Fruit fly (Drosophila melanogaster): Measurements from ENCODE around the gene Mical.

The Mical gene

dm6 chr3R:10082549-10083075 lies 39.9 kb upstream of the Mical start (continued):
- TF ChIP-seq foxo (GFP tag; optimal IDR thresholded peaks at IDR 0.05) (peak; percentile 38 to 94), rgr (GFP tag; optimal IDR thresholded peaks at IDR 0.05) (peak; percentile 90), Sp1 (GFP tag; optimal IDR thresholded peaks at IDR 0.05) (peak; percentile 90), tai (GFP tag; optimal IDR thresholded peaks at IDR 0.05) (peak; percentile 73)

DNA sequence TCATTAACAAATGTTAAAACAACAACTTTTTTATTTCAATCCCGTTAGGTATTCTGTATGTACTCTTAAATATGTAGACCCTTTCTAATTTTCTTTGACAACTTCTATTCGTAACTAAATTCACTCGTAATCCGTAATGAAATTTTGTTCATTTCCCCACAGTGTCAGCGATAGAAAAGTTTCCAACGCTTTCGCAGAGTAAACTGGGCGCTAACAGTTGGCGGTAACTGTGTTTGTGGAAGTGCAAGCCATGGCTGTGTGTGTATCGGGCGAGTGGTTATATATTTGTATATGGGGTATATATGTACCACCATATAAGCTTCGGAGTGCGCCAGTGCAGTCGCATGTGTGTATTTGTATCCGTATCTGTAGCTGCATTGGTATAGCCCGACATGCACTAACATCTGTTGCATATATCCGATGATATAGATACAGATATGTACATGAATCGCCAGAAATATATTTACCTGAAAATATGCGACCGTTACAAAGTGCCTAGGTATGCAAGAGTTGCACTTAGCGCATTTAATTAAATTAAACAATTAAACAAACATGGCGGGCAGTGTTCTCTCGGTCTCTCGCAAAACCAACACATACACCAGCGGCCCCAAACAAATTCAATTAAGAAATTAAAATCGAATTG lies 38.9 kb upstream of the Mical start:
- no peak for TF ChIP-seq GATAd (GFP tag; optimal IDR thresholded peaks at IDR 0.05)
- no peak for TF ChIP-seq Dfd (GFP tag; optimal IDR thresholded peaks at IDR 0.05)
- TF ChIP-seq Hr83 (GFP tag; optimal IDR thresholded peaks at IDR 0.05; ENCODE audit: poor library complexity, severe bottlenecking) = no peak
- no peak for TF ChIP-seq Sp1 (GFP tag; optimal IDR thresholded peaks at IDR 0.05)
- no peak for TF ChIP-seq sv (GFP tag; optimal IDR thresholded peaks at IDR 0.05)
- TF ChIP-seq Jra (GFP tag; optimal IDR thresholded peaks at IDR 0.05) = no peak
- no peak for TF ChIP-seq br (GFP tag; optimal IDR thresholded peaks at IDR 0.05)
- TF ChIP-seq brk (GFP tag; optimal IDR thresholded peaks at IDR 0.05) = no peak
- TF ChIP-seq foxo (GFP tag; optimal IDR thresholded peaks at IDR 0.05) = peak in 1 of 2 experiments; percentile 28
- peak; percentile 32 for TF ChIP-seq HLH106 (tag; optimal IDR thresholded peaks at IDR 0.05)
- TF ChIP-seq N (GFP tag; optimal IDR thresholded peaks at IDR 0.05) = no peak
- no peak for TF ChIP-seq jim (GFP tag; optimal IDR thresholded peaks at IDR 0.05)
- TF ChIP-seq Mio (GFP tag; optimal IDR thresholded peaks at IDR 0.05) = no peak
- no peak for TF ChIP-seq CG9705 (GFP tag; optimal IDR thresholded peaks at IDR 0.05)
- TF ChIP-seq sage (GFP tag; optimal IDR thresholded peaks at IDR 0.05) = no peak
- TF ChIP-seq psq (GFP tag; optimal IDR thresholded peaks at IDR 0.05) = no peak
- TF ChIP-seq Hnf4 (GFP tag; optimal IDR thresholded peaks at IDR 0.05) = peak; percentile 42
- no peak for TF ChIP-seq Myc (optimal IDR thresholded peaks at IDR 0.05)
- TF ChIP-seq woc (GFP tag; optimal IDR thresholded peaks at IDR 0.05) = peak; percentile 78
- TF ChIP-seq CrebA (GFP tag; optimal IDR thresholded peaks at IDR 0.05; ENCODE audit: borderline replicate concordance) = no peak
- no peak for TF ChIP-seq fru (GFP tag; optimal IDR thresholded peaks at IDR 0.05)
- no peak for TF ChIP-seq Abd-B (GFP tag; optimal IDR thresholded peaks at IDR 0.05)
- no peak for TF ChIP-seq dmrt93B (GFP tag; optimal IDR thresholded peaks at IDR 0.05)
- no peak for TF ChIP-seq usp (GFP tag; optimal IDR thresholded peaks at IDR 0.05)
- no peak for TF ChIP-seq dsf (GFP tag; optimal IDR thresholded peaks at IDR 0.05; ENCODE audit: borderline replicate concordance)
- no peak for TF ChIP-seq lola (GFP tag; optimal IDR thresholded peaks at IDR 0.05)
- peak; percentile 25 for TF ChIP-seq Dif (GFP tag; optimal IDR thresholded peaks at IDR 0.05; ENCODE audit: partially characterized antibody)
- TF ChIP-seq CG32264 (GFP tag; optimal IDR thresholded peaks at IDR 0.05) = no peak
- TF ChIP-seq Rel (GFP tag; optimal IDR thresholded peaks at IDR 0.05) = no peak
- TF ChIP-seq Rel (tag; optimal IDR thresholded peaks at IDR 0.05) = no peak
- no peak for TF ChIP-seq Vsx2 (GFP tag; optimal IDR thresholded peaks at IDR 0.05; ENCODE audit: partially characterized antibody)
- no peak for TF ChIP-seq OdsH (GFP tag; optimal IDR thresholded peaks at IDR 0.05)
- TF ChIP-seq rgr (GFP tag; optimal IDR thresholded peaks at IDR 0.05) = peak; percentile 22
- TF ChIP-seq tai (GFP tag; optimal IDR thresholded peaks at IDR 0.05) = no peak
- TF ChIP-seq pan (optimal IDR thresholded peaks at IDR 0.05) = no peak
- TF ChIP-seq ey (GFP tag; optimal IDR thresholded peaks at IDR 0.05) = peak; percentile 34
- no peak for TF ChIP-seq dl (GFP tag; optimal IDR thresholded peaks at IDR 0.05; ENCODE audit: insufficient read depth in 1 of 2, partially characterized antibody in 2 of 2)
- peak; percentile 44 for TF ChIP-seq h (GFP tag; optimal IDR thresholded peaks at IDR 0.05)
- TF ChIP-seq Hr78 (GFP tag; optimal IDR thresholded peaks at IDR 0.05) = no peak

DNA sequence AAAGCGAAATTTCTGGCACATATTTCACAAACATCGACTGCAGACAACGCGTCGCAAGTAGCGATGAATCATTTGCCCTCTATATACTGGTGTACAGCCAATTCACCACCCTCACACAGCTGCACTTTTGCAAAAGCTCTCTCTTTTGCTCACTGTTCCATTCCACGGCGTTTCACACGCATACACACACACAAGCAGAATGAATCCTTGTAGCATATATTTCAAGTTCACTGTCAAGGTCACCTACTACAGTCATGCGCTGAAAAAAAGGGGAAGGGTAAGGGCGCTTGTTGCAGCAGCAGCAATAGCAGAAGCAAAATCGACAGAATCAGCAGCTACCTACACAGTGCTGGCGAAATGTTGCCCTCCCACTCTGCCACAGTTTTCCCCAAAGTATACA lies 38.0 kb upstream of the Mical start:
- TF ChIP-seq CrebA (GFP tag; optimal IDR thresholded peaks at IDR 0.05; ENCODE audit: borderline replicate concordance) (no peak), br (GFP tag; optimal IDR thresholded peaks at IDR 0.05) (no peak), Jra (GFP tag; optimal IDR thresholded peaks at IDR 0.05) (peak; percentile 1), CG9705 (GFP tag; optimal IDR thresholded peaks at IDR 0.05) (no peak), Hnf4 (GFP tag; optimal IDR thresholded peaks at IDR 0.05) (no peak), rgr (GFP tag; optimal IDR thresholded peaks at IDR 0.05) (no peak), HLH106 (tag; optimal IDR thresholded peaks at IDR 0.05) (no peak), Hr78 (GFP tag; optimal IDR thresholded peaks at IDR 0.05) (no peak), N (GFP tag; optimal IDR thresholded peaks at IDR 0.05) (peak; percentile 22), Rel (GFP tag; optimal IDR thresholded peaks at IDR 0.05) (no peak), Rel (tag; optimal IDR thresholded peaks at IDR 0.05) (no peak), fru (GFP tag; optimal IDR thresholded peaks at IDR 0.05) (peak; percentile 33), brk (GFP tag; optimal IDR thresholded peaks at IDR 0.05) (no peak), Dfd (GFP tag; optimal IDR thresholded peaks at IDR 0.05) (no peak), OdsH (GFP tag; optimal IDR thresholded peaks at IDR 0.05) (peak; percentile 6)

All from whole organism, wandering third instar larva.